Worm (Caenorhabditis elegans) whole organism, L4 larva: ENCODE data around the gene leo-1.

Experiments used
- F10B5.3 ChIP-seq: sonication (generic microtip); optimal IDR thresholded peaks from 2 replicates; lab custom pipeline; 2016; ENCODE audit warnings: mild to moderate bottlenecking, missing genetic modification characterization, missing compliant biosample characterization
- F26F4.8 ChIP-seq: fragments of 200-800 bp; sonication (Bioruptor generic); conservative IDR thresholded peaks from 2 replicates; pipeline ENCODE4 v1.3.6; 2022; ENCODE audit warnings: missing genetic modification characterization, missing compliant biosample characterization
- F37D6.2 ChIP-seq: sonication (generic microtip); optimal IDR thresholded peaks from 2 replicates; lab custom pipeline; 2016; ENCODE audit warnings: mild to moderate bottlenecking, missing genetic modification characterization, missing compliant biosample characterization
- F44E2.7 ChIP-seq: fragments of 200-800 bp; sonication (Bioruptor generic); IDR thresholded peaks from 2 replicates; pipeline ENCODE4 v2.1.2; 2022; ENCODE audit warnings: missing genetic modification characterization, missing compliant biosample characterization
- T26A8.4 ChIP-seq: fragments of 200-800 bp; sonication (Bioruptor generic); IDR thresholded peaks from 2 replicates; pipeline ENCODE4 v1.3.6; 2022; ENCODE audit warnings: missing genetic modification characterization, missing compliant biosample characterization
- Y105C5A.15 ChIP-seq: fragments of 200-800 bp; sonication (Bioruptor generic); IDR thresholded peaks from 2 replicates; pipeline ENCODE4 v1.3.6; 2022; ENCODE audit warnings: missing genetic modification characterization, missing compliant biosample characterization
- Y5F2A.4 ChIP-seq: fragments of 200-800 bp; sonication (Bioruptor generic); optimal IDR thresholded peaks from 2 replicates; lab custom pipeline; 2018; ENCODE audit warnings: mild to moderate bottlenecking, missing genetic modification characterization, missing compliant biosample characterization
- Y75B8A.6 ChIP-seq: fragments of 200-800 bp; sonication (Bioruptor generic); IDR thresholded peaks from 2 replicates; pipeline ENCODE4 v1.3.6; 2022; ENCODE audit warnings: missing genetic modification reagents, missing genetic modification characterization, missing compliant biosample characterization
- aha-1 ChIP-seq: fragments of 150-350 bp; peaks from one replicate; lab custom pipeline; 2014; ENCODE audit warnings: missing biosample characterization, missing genetic modification characterization
- attf-4 ChIP-seq: sonication (generic microtip); optimal IDR thresholded peaks from 3 replicates; lab custom pipeline; 2017; ENCODE audit warnings: missing biosample characterization, missing genetic modification characterization
- ceh-20 ChIP-seq: fragments of 200-800 bp; sonication (Bioruptor generic); IDR thresholded peaks from 2 replicates; pipeline ENCODE4 v1.3.6; 2022; ENCODE audit warnings: missing genetic modification reagents, missing genetic modification characterization, missing compliant biosample characterization
- ceh-28 ChIP-seq: fragments of 150-350 bp; optimal IDR thresholded peaks from 2 replicates; lab custom pipeline; 2014; ENCODE audit warnings: missing biosample characterization, missing genetic modification reagents, missing genetic modification characterization
- ceh-62 ChIP-seq: sonication (generic microtip); optimal IDR thresholded peaks from 2 replicates; lab custom pipeline; 2017; ENCODE audit warnings: missing biosample characterization, missing genetic modification characterization
- ceh-82 ChIP-seq: sonication (generic microtip); optimal IDR thresholded peaks from 2 replicates; lab custom pipeline; 2017; ENCODE audit warnings: missing biosample characterization, missing genetic modification characterization
- dpl-1 ChIP-seq: fragments of 150-350 bp; optimal IDR thresholded peaks from 2 replicates; lab custom pipeline; 2014; ENCODE audit warnings: missing biosample characterization, missing genetic modification reagents, missing genetic modification characterization
- egl-43 ChIP-seq: fragments of 200-800 bp; sonication (Bioruptor generic); IDR thresholded peaks from 2 replicates; pipeline ENCODE4 v1.3.6; 2022; ENCODE audit warnings: missing genetic modification reagents, missing genetic modification characterization, missing compliant biosample characterization
- fkh-10 ChIP-seq: fragments of 150-350 bp; optimal IDR thresholded peaks from 2 replicates; lab custom pipeline; 2014; ENCODE audit warnings: missing biosample characterization, missing genetic modification reagents, missing genetic modification characterization
- gei-8 ChIP-seq: fragments of 200-800 bp; sonication (Bioruptor generic); optimal IDR thresholded peaks from 2 replicates; lab custom pipeline; 2018; ENCODE audit warnings: mild to moderate bottlenecking, missing genetic modification characterization, missing compliant biosample characterization
- hif-1 ChIP-seq, 2 experiments: sonication (generic microtip); optimal IDR thresholded peaks; 2 replicates each; lab custom pipeline; 2016 to 2017; ENCODE audit warnings: missing compliant biosample characterization in 2 of 2, missing genetic modification characterization in 2 of 2, missing genetic modification reagents in 2 of 2, missing genotype in 2 of 2, mild to moderate bottlenecking in 1 of 2
- hlh-30 ChIP-seq: sonication (generic microtip); optimal IDR thresholded peaks from 2 replicates; lab custom pipeline; 2017; ENCODE audit warnings: antibody characterized with exemption, mild to moderate bottlenecking, missing genetic modification characterization, missing compliant biosample characterization; ENCODE audit not compliant: insufficient read depth
- lim-7 ChIP-seq: fragments of 200-800 bp; sonication (Bioruptor generic); IDR thresholded peaks from 2 replicates; pipeline ENCODE4 v1.3.6; 2022; ENCODE audit warnings: missing genetic modification characterization, missing compliant biosample characterization
- lin-1 ChIP-seq: fragments of 200-800 bp; sonication (Bioruptor generic); IDR thresholded peaks from 2 replicates; pipeline ENCODE4 v1.3.6; 2022; ENCODE audit warnings: missing genetic modification reagents, missing genetic modification characterization, missing compliant biosample characterization
- lin-15B ChIP-seq: fragments of 150-350 bp; sonication (generic microtip); optimal IDR thresholded peaks from 3 replicates; lab custom pipeline; 2014; ENCODE audit warnings: missing biosample characterization, missing genetic modification characterization
- lin-39 ChIP-seq: fragments of 150-350 bp; optimal IDR thresholded peaks from 2 replicates; lab custom pipeline; 2014; ENCODE audit warnings: missing biosample characterization, missing genetic modification reagents, missing genetic modification characterization
- lsy-2 ChIP-seq, 2 experiments: fragments of 150-350 bp in 1 of 2; sonication (generic microtip) in 1 of 2; optimal IDR thresholded peaks; 2 replicates each; lab custom pipeline; 2014 to 2017; ENCODE audit warnings: missing biosample characterization in 2 of 2, missing genetic modification characterization in 2 of 2
- madf-5 ChIP-seq, 2 experiments: fragments of 200-800 bp; sonication (Bioruptor generic); IDR thresholded peaks; 2 replicates each; pipeline ENCODE4 v1.3.6; 2022; ENCODE audit warnings: missing compliant biosample characterization in 2 of 2, missing genetic modification characterization in 2 of 2
- madf-9 ChIP-seq: fragments of 200-800 bp; sonication (Bioruptor generic); conservative IDR thresholded peaks from 2 replicates; pipeline ENCODE4 v1.3.6; 2022; ENCODE audit warnings: missing genetic modification reagents, missing genetic modification characterization, missing compliant biosample characterization
- mdt-29 ChIP-seq: fragments of 200-800 bp; sonication (Bioruptor generic); IDR thresholded peaks from 2 replicates; pipeline ENCODE4 v1.3.6; 2022; ENCODE audit warnings: missing genetic modification reagents, missing genetic modification characterization, missing compliant biosample characterization
- mes-2 ChIP-seq: sonication (generic microtip); optimal IDR thresholded peaks from 2 replicates; lab custom pipeline; 2016; ENCODE audit warnings: missing genotype, mild to moderate bottlenecking, missing genetic modification characterization, missing compliant biosample characterization; ENCODE audit not compliant: poor library complexity, severe bottlenecking
- mxl-2 ChIP-seq: fragments of 200-800 bp; sonication (Bioruptor generic); conservative IDR thresholded peaks from 2 replicates; pipeline ENCODE4 v1.3.6; 2022; ENCODE audit warnings: missing genetic modification reagents, missing genetic modification characterization, missing compliant biosample characterization
- nhr-102 ChIP-seq: sonication (generic microtip); optimal IDR thresholded peaks from 2 replicates; lab custom pipeline; 2016; ENCODE audit warnings: mild to moderate bottlenecking, missing genetic modification characterization, moderate library complexity, missing compliant biosample characterization
- nhr-25 ChIP-seq: sonication (generic microtip); optimal IDR thresholded peaks from 2 replicates; lab custom pipeline; 2017; ENCODE audit warnings: missing genetic modification characterization, mild to moderate bottlenecking, missing compliant biosample characterization, antibody characterized with exemption, moderate library complexity, borderline replicate concordance; ENCODE audit not compliant: insufficient read depth
- nhr-28 ChIP-seq: fragments of 150-350 bp; optimal IDR thresholded peaks from 2 replicates; lab custom pipeline; 2014; ENCODE audit warnings: missing biosample characterization, missing genetic modification characterization
- nhr-42 ChIP-seq: fragments of 200-800 bp; sonication (Bioruptor generic); IDR thresholded peaks from 2 replicates; pipeline ENCODE4 v1.3.6; 2022; ENCODE audit warnings: missing genetic modification characterization, missing compliant biosample characterization
- nhr-48 ChIP-seq: sonication (generic microtip); optimal IDR thresholded peaks from 2 replicates; lab custom pipeline; 2016; ENCODE audit warnings: mild to moderate bottlenecking, missing genetic modification characterization, missing compliant biosample characterization
- nhr-6 ChIP-seq: fragments of 150-350 bp; optimal IDR thresholded peaks from 2 replicates; lab custom pipeline; 2014; ENCODE audit warnings: missing biosample characterization, missing genetic modification characterization
- pha-4 ChIP-seq, 2 experiments: fragments of 150-350 bp in 1 of 2; fragments of 200-800 bp in 1 of 2; sonication (Bioruptor generic) in 1 of 2; IDR thresholded peaks in 1 of 2; optimal IDR thresholded peaks in 1 of 2; 2 replicates each; pipeline versions ENCODE4 v1.3.6 to Lab custom; 2014 to 2022; ENCODE audit warnings: missing genetic modification characterization in 2 of 2, missing genetic modification reagents in 2 of 2, missing biosample characterization in 1 of 2, missing compliant biosample characterization in 1 of 2
- php-3 ChIP-seq: fragments of 200-800 bp; sonication (Bioruptor generic); IDR thresholded peaks from 2 replicates; pipeline ENCODE4 v1.3.6; 2022; ENCODE audit warnings: missing genetic modification reagents, missing genetic modification characterization, missing compliant biosample characterization
- spr-1 ChIP-seq: sonication (generic microtip); optimal IDR thresholded peaks from 2 replicates; lab custom pipeline; 2016; ENCODE audit warnings: mild to moderate bottlenecking, missing genetic modification characterization, missing compliant biosample characterization
- tag-97 ChIP-seq: fragments of 200-800 bp; sonication (Bioruptor generic); IDR thresholded peaks from 2 replicates; pipeline ENCODE4 v1.3.6; 2022; ENCODE audit warnings: missing genetic modification characterization, missing compliant biosample characterization
- unc-130 ChIP-seq: sonication (generic microtip); optimal IDR thresholded peaks from 2 replicates; lab custom pipeline; 2016; ENCODE audit warnings: missing genetic modification reagents, missing genetic modification characterization, missing compliant biosample characterization
- unc-39 ChIP-seq: sonication (generic microtip); optimal IDR thresholded peaks from 2 replicates; lab custom pipeline; 2017; ENCODE audit warnings: missing biosample characterization, missing genetic modification characterization
- unc-62 ChIP-seq, 3 experiments: fragments of 150-350 bp in 1 of 3; sonication (generic microtip); optimal IDR thresholded peaks in 2 of 3; peaks in 1 of 3; 1 replicate in 1 of 3; 2 replicates in 2 of 3; lab custom pipeline; 2014 to 2017; ENCODE audit warnings: missing biosample characterization in 3 of 3, missing genetic modification characterization in 3 of 3, missing genetic modification reagents in 3 of 3, missing genotype in 1 of 3
- vab-7 ChIP-seq: fragments of 200-800 bp; sonication (Bioruptor generic); IDR thresholded peaks from 2 replicates; pipeline ENCODE4 v1.3.6; 2022; ENCODE audit warnings: missing genetic modification reagents, missing genetic modification characterization, missing compliant biosample characterization
- zfp-2 ChIP-seq: sonication (generic microtip); optimal IDR thresholded peaks from 2 replicates; lab custom pipeline; 2016; ENCODE audit warnings: mild to moderate bottlenecking, missing genetic modification characterization, missing compliant biosample characterization
- zfp-3 ChIP-seq: fragments of 200-800 bp; sonication (Bioruptor generic); conservative IDR thresholded peaks from 2 replicates; pipeline ENCODE4 v1.3.6; 2022; ENCODE audit warnings: missing genetic modification reagents, missing genetic modification characterization, missing compliant biosample characterization
- zip-11 ChIP-seq: fragments of 200-800 bp; sonication (Bioruptor generic); IDR thresholded peaks from 2 replicates; pipeline ENCODE4 v1.3.6; 2022; ENCODE audit warnings: missing genetic modification characterization, missing compliant biosample characterization
- ztf-7 ChIP-seq: fragments of 150-350 bp; optimal IDR thresholded peaks from 2 replicates; lab custom pipeline; 2014; ENCODE audit warnings: missing biosample characterization, missing genetic modification characterization

Gene leo-1

ce11 chrIV:11310624-11311023 is 18.5 kb downstream of the leo-1 start, which contains the start of gene znf-207 (continued):
- peak; percentile 19 for TF ChIP-seq dpl-1 (GFP tag; lab: Kevin White, UChicago)

ce11 chrIV:11307770-11308169 is 21.4 kb downstream of the leo-1 start:
- TF ChIP-seq nhr-48 (tag; lab: Kevin White, UChicago) (no peak), mes-2 (peak; percentile 54), aha-1 (peak; percentile 16), nhr-42 (GFP tag; lab: Robert Waterston, UW) (no peak), ceh-28 (no peak), unc-39 (tag; lab: Kevin White, UChicago) (no peak), unc-62 (GFP tag; optimal IDR thresholded peaks at IDR 0.05 in 1 of 2; lab: Kevin White, UChicago) (peak in 1 of 2 experiments; percentile 4), unc-62 (tag; optimal IDR thresholded peaks at IDR 0.05; lab: Kevin White, UChicago) (no peak), vab-7 (GFP tag; lab: Robert Waterston, UW) (no peak), nhr-25 (tag; lab: Kevin White, UChicago) (no peak), madf-5 (GFP tag; IDR thresholded peaks at IDR 0.05; lab: Robert Waterston, UW) (no peak), nhr-102 (tag; lab: Kevin White, UChicago) (no peak), gei-8 (no peak), zip-11 (no peak), spr-1 (tag; lab: Kevin White, UChicago) (no peak), lsy-2 (tag; optimal IDR thresholded peaks at IDR 0.05; lab: Kevin White, UChicago) (peak in 1 of 2 experiments; percentile 51), mdt-29 (GFP tag; lab: Robert Waterston, UW) (no peak), hif-1 (tag; optimal IDR thresholded peaks at IDR 0.05; lab: Kevin White, UChicago) (no peak), nhr-6 (tag; lab: Kevin White, UChicago) (peak; percentile 72), F26F4.8 (GFP tag; lab: Robert Waterston, UW) (no peak), madf-9 (GFP tag; lab: Robert Waterston, UW) (no peak), unc-130 (no peak), F10B5.3 (tag; lab: Kevin White, UChicago) (peak; percentile 10), tag-97 (GFP tag; lab: Robert Waterston, UW) (no peak)

- TF ChIP-seq fkh-10 (GFP tag; lab: Kevin White, UChicago) (no peak), hlh-30 (peak; percentile 14), mxl-2 (GFP tag; lab: Robert Waterston, UW) (no peak), lin-39 (tag; lab: Kevin White, UChicago) (no peak), ceh-28 (no peak), egl-43 (GFP tag; lab: Robert Waterston, UW) (no peak), F44E2.7 (GFP tag; lab: Robert Waterston, UW) (no peak), F37D6.2 (tag; lab: Kevin White, UChicago) (no peak), tag-97 (GFP tag; lab: Robert Waterston, UW) (no peak), ztf-7 (tag; lab: Kevin White, UChicago) (no peak), ceh-20 (no peak), lim-7 (GFP tag; lab: Robert Waterston, UW) (no peak), Y105C5A.15 (GFP tag; lab: Robert Waterston, UW) (no peak), F10B5.3 (tag; lab: Kevin White, UChicago) (no peak), ceh-82 (tag; lab: Kevin White, UChicago) (no peak), zfp-3 (GFP tag; lab: Robert Waterston, UW) (no peak), lin-15B (tag; lab: Kevin White, UChicago) (no peak), zip-11 (no peak), Y5F2A.4 (GFP tag; lab: Kevin White, UChicago) (no peak), zfp-2 (tag; lab: Kevin White, UChicago) (no peak), Y75B8A.6 (GFP tag; lab: Robert Waterston, UW) (no peak), unc-39 (tag; lab: Kevin White, UChicago) (no peak), nhr-28 (tag; lab: Kevin White, UChicago) (peak; percentile 43), ceh-62 (tag; lab: Kevin White, UChicago) (no peak), php-3 (GFP tag; lab: Robert Waterston, UW) (peak; percentile 95), lin-1 (no peak), attf-4 (no peak), pha-4 (GFP tag; IDR thresholded peaks at IDR 0.05; lab: Robert Waterston, UW) (no peak), pha-4 (tag; optimal IDR thresholded peaks at IDR 0.05; lab: Kevin White, UChicago) (no peak), T26A8.4 (GFP tag; lab: Robert Waterston, UW) (no peak)
Observed at ce11 chrIV:11306548-11306947, 22.6 kb downstream of the leo-1 start, which contains the start of gene B0035.13. TSS of gene B0035.13 (minus strand) at chrIV:11306720.
